Worm (Caenorhabditis elegans) whole organism, L3 larva: ENCODE measurements around the gene Y49F6B.14.

Source experiments
- R02D3.7 ChIP-seq: fragments of 150-350 bp; optimal IDR thresholded peaks from 2 replicates; lab custom pipeline; 2014; ENCODE audit warnings: missing biosample characterization, missing genetic modification characterization
- ZK546.5 ChIP-seq: sonication (generic microtip); optimal IDR thresholded peaks from 2 replicates; lab custom pipeline; 2017; ENCODE audit warnings: missing biosample characterization, missing genetic modification characterization
- aly-2 ChIP-seq: fragments of 150-350 bp; optimal IDR thresholded peaks from 2 replicates; lab custom pipeline; 2014; ENCODE audit warnings: missing biosample characterization, missing genetic modification characterization
- ama-1 ChIP-seq: fragments of 150-350 bp; optimal IDR thresholded peaks from 2 replicates; lab custom pipeline; 2018
- ceh-16 ChIP-seq: sonication (generic microtip); optimal IDR thresholded peaks from 2 replicates; lab custom pipeline; 2017; ENCODE audit warnings: missing biosample characterization, missing genetic modification characterization
- ceh-28 ChIP-seq: fragments of 150-350 bp; optimal IDR thresholded peaks from 2 replicates; lab custom pipeline; 2014; ENCODE audit warnings: missing biosample characterization, missing genetic modification reagents, missing genetic modification characterization
- ceh-82 ChIP-seq: fragments of 150-350 bp; optimal IDR thresholded peaks from 2 replicates; lab custom pipeline; 2014; ENCODE audit warnings: missing biosample characterization, missing genetic modification characterization
- ceh-9 ChIP-seq: sonication (generic microtip); optimal IDR thresholded peaks from 2 replicates; lab custom pipeline; 2018; ENCODE audit warnings: missing biosample characterization, missing genetic modification characterization
- daf-12 ChIP-seq: fragments of 150-350 bp; optimal IDR thresholded peaks from 2 replicates; lab custom pipeline; 2014; ENCODE audit warnings: missing biosample characterization, missing genetic modification reagents, missing genetic modification characterization
- egl-27 ChIP-seq: sonication (generic microtip); optimal IDR thresholded peaks from 4 replicates; lab custom pipeline; 2017; ENCODE audit warnings: missing biosample characterization, missing genetic modification reagents, missing genetic modification characterization
- egl-5 ChIP-seq: fragments of 150-350 bp; optimal IDR thresholded peaks from 2 replicates; lab custom pipeline; 2017; ENCODE audit warnings: missing biosample characterization, missing genetic modification reagents, missing genetic modification characterization, inconsistent platforms
- elt-1 ChIP-seq: fragments of 150-350 bp; optimal IDR thresholded peaks from 2 replicates; lab custom pipeline; 2014; ENCODE audit warnings: missing biosample characterization, missing genetic modification characterization
- elt-2 ChIP-seq: sonication (generic microtip); optimal IDR thresholded peaks from 2 replicates; lab custom pipeline; 2016; ENCODE audit warnings: missing genetic modification reagents, mild to moderate bottlenecking, missing genetic modification characterization, missing compliant biosample characterization
- elt-3 ChIP-seq, 3 experiments: fragments of 150-350 bp in 1 of 3; sonication (generic microtip) in 2 of 3; optimal IDR thresholded peaks; 2 replicates in 2 of 3; 4 replicates in 1 of 3; lab custom pipeline; 2014 to 2017; ENCODE audit warnings: missing biosample characterization in 3 of 3, missing genetic modification characterization in 3 of 3
- eor-1 ChIP-seq, 2 experiments: fragments of 150-350 bp; optimal IDR thresholded peaks; 2 replicates each; lab custom pipeline; 2014 to 2018; ENCODE audit warnings: missing biosample characterization in 2 of 2, missing genetic modification characterization in 2 of 2
- fkh-10 ChIP-seq: sonication (generic microtip); optimal IDR thresholded peaks from 2 replicates; lab custom pipeline; 2017; ENCODE audit warnings: missing biosample characterization, missing genetic modification reagents, missing genetic modification characterization
- fkh-2 ChIP-seq: fragments of 150-350 bp; optimal IDR thresholded peaks from 2 replicates; lab custom pipeline; 2014; ENCODE audit warnings: missing biosample characterization, missing genetic modification reagents, missing genetic modification characterization
- fos-1 ChIP-seq: fragments of 150-350 bp; optimal IDR thresholded peaks from 2 replicates; lab custom pipeline; 2014; ENCODE audit warnings: missing biosample characterization, missing genetic modification characterization
- hmg-11 ChIP-seq: sonication (generic microtip); optimal IDR thresholded peaks from 2 replicates; lab custom pipeline; 2016; ENCODE audit warnings: missing genetic modification characterization, missing compliant biosample characterization
- jun-1 ChIP-seq: fragments of 150-350 bp; optimal IDR thresholded peaks from 2 replicates; lab custom pipeline; 2014; ENCODE audit warnings: missing biosample characterization, missing genetic modification reagents, missing genetic modification characterization
- lin-15B ChIP-seq: fragments of 150-350 bp; optimal IDR thresholded peaks from 2 replicates; lab custom pipeline; 2014; ENCODE audit warnings: missing biosample characterization, missing genetic modification characterization
- lsy-12 ChIP-seq: sonication (generic microtip); optimal IDR thresholded peaks from 2 replicates; lab custom pipeline; 2016; ENCODE audit warnings: mild to moderate bottlenecking, missing genetic modification characterization, missing compliant biosample characterization
- mdl-1 ChIP-seq: fragments of 150-350 bp; optimal IDR thresholded peaks from 2 replicates; lab custom pipeline; 2014; ENCODE audit warnings: missing biosample characterization, missing genetic modification characterization
- mml-1 ChIP-seq: fragments of 150-350 bp; sonication (generic microtip); optimal IDR thresholded peaks from 3 replicates; lab custom pipeline; 2014; ENCODE audit warnings: missing biosample characterization, missing genetic modification characterization
- nfya-1 ChIP-seq: sonication (generic microtip); optimal IDR thresholded peaks from 2 replicates; lab custom pipeline; 2017; ENCODE audit warnings: missing genetic modification characterization, mild to moderate bottlenecking, missing compliant biosample characterization, antibody characterized with exemption, moderate library complexity; ENCODE audit not compliant: insufficient read depth
- nhr-11 ChIP-seq: fragments of 150-350 bp; optimal IDR thresholded peaks from 2 replicates; lab custom pipeline; 2014; ENCODE audit warnings: missing biosample characterization, missing genetic modification characterization
- nhr-12 ChIP-seq: fragments of 150-350 bp; optimal IDR thresholded peaks from 2 replicates; lab custom pipeline; 2014; ENCODE audit warnings: missing biosample characterization, missing genetic modification characterization
- nhr-23 ChIP-seq: fragments of 150-350 bp; optimal IDR thresholded peaks from 2 replicates; lab custom pipeline; 2014; ENCODE audit warnings: missing biosample characterization, missing genetic modification reagents, missing genetic modification characterization
- nhr-237 ChIP-seq: fragments of 150-350 bp; optimal IDR thresholded peaks from 2 replicates; lab custom pipeline; 2014; ENCODE audit warnings: missing biosample characterization, missing genetic modification characterization
- nhr-25 ChIP-seq: sonication (generic microtip); optimal IDR thresholded peaks from 2 replicates; lab custom pipeline; 2017; ENCODE audit warnings: missing biosample characterization, missing genetic modification characterization
- nhr-28 ChIP-seq: fragments of 150-350 bp; optimal IDR thresholded peaks from 2 replicates; lab custom pipeline; 2014; ENCODE audit warnings: missing biosample characterization, missing genetic modification characterization
- nhr-43 ChIP-seq: sonication (generic microtip); optimal IDR thresholded peaks from 2 replicates; lab custom pipeline; 2016; ENCODE audit warnings: mild to moderate bottlenecking, missing genetic modification characterization, missing compliant biosample characterization; ENCODE audit not compliant: poor library complexity, severe bottlenecking
- nhr-67 ChIP-seq: fragments of 150-350 bp; optimal IDR thresholded peaks from 2 replicates; lab custom pipeline; 2014; ENCODE audit warnings: missing biosample characterization, missing genetic modification characterization
- nhr-76 ChIP-seq: fragments of 150-350 bp; sonication (generic microtip); optimal IDR thresholded peaks from 5 replicates; lab custom pipeline; 2014; ENCODE audit warnings: missing biosample characterization, missing genetic modification characterization
- nhr-77 ChIP-seq: fragments of 150-350 bp; optimal IDR thresholded peaks from 2 replicates; lab custom pipeline; 2014; ENCODE audit warnings: missing biosample characterization, missing genetic modification characterization
- pha-4 ChIP-seq: fragments of 150-350 bp; optimal IDR thresholded peaks from 2 replicates; lab custom pipeline; 2014; ENCODE audit warnings: missing biosample characterization, missing genetic modification reagents, missing genetic modification characterization
- pqm-1 ChIP-seq: fragments of 150-350 bp; optimal IDR thresholded peaks from 2 replicates; lab custom pipeline; 2017; ENCODE audit warnings: missing biosample characterization, missing genetic modification characterization, inconsistent platforms
- sea-2 ChIP-seq: fragments of 150-350 bp; sonication (generic microtip); optimal IDR thresholded peaks from 4 replicates; lab custom pipeline; 2014; ENCODE audit warnings: missing biosample characterization, missing genetic modification reagents, missing genetic modification characterization
- skn-1 ChIP-seq: fragments of 150-350 bp; optimal IDR thresholded peaks from 2 replicates; lab custom pipeline; 2014; ENCODE audit warnings: missing biosample characterization, missing genetic modification characterization
- snpc-4 ChIP-seq: fragments of 150-350 bp; optimal IDR thresholded peaks from 2 replicates; lab custom pipeline; 2014; ENCODE audit warnings: missing biosample characterization, missing genetic modification characterization
- tbx-2 ChIP-seq: sonication (generic microtip); optimal IDR thresholded peaks from 2 replicates; lab custom pipeline; 2016; ENCODE audit warnings: mild to moderate bottlenecking, missing genetic modification characterization, missing compliant biosample characterization
- unc-39 ChIP-seq: sonication (generic microtip); optimal IDR thresholded peaks from 4 replicates; lab custom pipeline; 2017; ENCODE audit warnings: missing biosample characterization, missing genetic modification characterization
- unc-62 ChIP-seq: fragments of 150-350 bp; sonication (generic microtip); optimal IDR thresholded peaks from 4 replicates; lab custom pipeline; 2014; ENCODE audit warnings: missing biosample characterization, missing genetic modification reagents, missing genetic modification characterization
- zag-1 ChIP-seq: fragments of 150-350 bp; optimal IDR thresholded peaks from 2 replicates; lab custom pipeline; 2014; ENCODE audit warnings: missing biosample characterization, missing genetic modification characterization
- ztf-11 ChIP-seq: fragments of 150-350 bp; optimal IDR thresholded peaks from 2 replicates; lab custom pipeline; 2014; ENCODE audit warnings: missing biosample characterization, missing genetic modification characterization
- ztf-4 ChIP-seq: fragments of 150-350 bp; optimal IDR thresholded peaks from 2 replicates; lab custom pipeline; 2014; ENCODE audit warnings: missing biosample characterization, missing genetic modification characterization

The Y49F6B.14 gene

ce11 chrII:3556584-3556983 is 41.3 kb upstream of the Y49F6B.14 start:
- no peak for TF ChIP-seq ceh-9
- TF ChIP-seq nhr-67 (tag; lab: Kevin White, UChicago) = no peak
- no peak for TF ChIP-seq lsy-12 (tag; lab: Kevin White, UChicago)
- TF ChIP-seq nhr-28 (tag; lab: Kevin White, UChicago) = no peak
- TF ChIP-seq hmg-11 (tag; lab: Kevin White, UChicago) = no peak

DNA sequence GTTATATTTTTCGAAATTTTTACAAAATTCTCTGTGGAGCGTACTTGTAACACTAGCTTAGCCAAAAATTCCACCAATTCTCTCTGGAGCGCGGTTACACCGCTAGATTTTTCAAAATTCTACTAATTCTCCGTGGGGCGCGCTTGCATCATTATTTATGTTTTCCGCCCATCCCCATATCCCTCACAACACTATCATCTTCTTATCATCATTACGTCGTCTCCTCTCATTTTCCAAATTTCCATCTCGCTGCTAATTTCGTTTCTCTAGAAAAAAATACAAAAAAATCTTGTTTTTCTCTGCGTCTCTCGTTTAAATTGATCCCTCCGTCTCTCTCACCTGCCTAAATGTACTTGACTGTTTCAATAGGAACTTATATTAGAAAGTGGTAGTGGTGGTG is 40.0 kb upstream of the Y49F6B.14 start:
- no peak for TF ChIP-seq nhr-67 (tag; lab: Kevin White, UChicago)
- TF ChIP-seq nhr-237 (tag; lab: Kevin White, UChicago) = no peak
- TF ChIP-seq ztf-11 (tag; lab: Kevin White, UChicago) = no peak
- no peak for TF ChIP-seq daf-12 (tag; lab: Kevin White, UChicago)
- TF ChIP-seq fkh-10 (GFP tag; lab: Kevin White, UChicago) = no peak
- TF ChIP-seq nhr-43 (tag; lab: Kevin White, UChicago) = peak; percentile 12

DNA sequence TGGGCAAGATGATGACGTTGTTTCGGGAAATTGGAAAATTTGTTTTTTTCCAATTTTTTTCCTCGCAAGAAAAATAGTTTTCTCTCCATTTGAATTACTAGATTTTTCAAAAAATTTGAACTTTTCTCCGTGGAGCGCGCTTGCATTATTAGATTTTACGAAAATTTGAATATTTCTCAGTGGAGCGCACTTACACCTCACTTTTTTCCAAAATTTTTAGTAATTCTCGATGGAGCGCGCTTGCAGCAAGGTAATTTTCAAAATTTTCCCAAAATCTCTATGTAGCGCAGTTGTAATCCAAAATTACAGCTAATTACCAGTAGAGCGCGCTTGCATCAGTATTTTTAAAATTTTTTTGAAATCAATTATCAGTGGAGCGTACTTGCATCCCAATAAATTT is 39.4 kb upstream of the Y49F6B.14 start:
- TF ChIP-seq ama-1 (lab: Kevin White, UChicago) = no peak
- no peak for TF ChIP-seq ZK546.5 (tag; lab: Kevin White, UChicago)
- TF ChIP-seq nhr-77 = no peak
- TF ChIP-seq ztf-4 (tag; lab: Kevin White, UChicago) = no peak
- no peak for TF ChIP-seq nhr-43 (tag; lab: Kevin White, UChicago)
- no peak for TF ChIP-seq sea-2 (GFP tag; lab: Kevin White, UChicago)
- TF ChIP-seq nfya-1 (tag; lab: Kevin White, UChicago) = no peak

DNA sequence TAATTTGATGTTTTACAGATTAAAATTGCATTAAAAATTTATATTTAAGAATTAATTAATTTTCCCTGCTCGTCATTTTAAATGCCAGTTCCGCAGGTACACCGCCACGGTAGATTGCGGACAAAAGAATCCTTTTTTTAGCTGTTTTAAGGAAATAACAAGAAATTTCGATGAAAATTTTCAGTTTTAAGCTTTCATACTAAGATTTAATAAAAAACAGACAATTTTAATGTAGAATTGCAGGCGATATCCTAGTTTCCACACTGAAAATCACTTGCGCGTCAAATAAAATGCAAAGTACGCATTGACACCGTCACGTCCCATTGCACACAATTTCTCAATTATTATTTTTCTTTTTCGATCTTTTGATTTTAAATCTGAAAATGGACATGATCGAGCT is 38.2 kb upstream of the Y49F6B.14 start, which contains the start of gene dnc-3:
dnc-3 (plus strand) TSS at position 272 of the 400 bp plus-strand sequence.
- no peak for TF ChIP-seq fkh-2 (tag; lab: Kevin White, UChicago)
- no peak for TF ChIP-seq ceh-9
- TF ChIP-seq egl-27 (tag; lab: Kevin White, UChicago) = no peak
- peak; percentile 53 for TF ChIP-seq tbx-2 (tag; lab: Kevin White, UChicago)
- TF ChIP-seq ceh-28 = peak; percentile 29
- no peak for TF ChIP-seq nhr-11
- peak; percentile 5 for TF ChIP-seq snpc-4
- no peak for TF ChIP-seq ceh-16
- peak; percentile 28 for TF ChIP-seq elt-2 (tag; lab: Kevin White, UChicago)
- no peak for TF ChIP-seq mdl-1
- no peak for TF ChIP-seq aly-2 (tag; lab: Kevin White, UChicago)
- no peak for TF ChIP-seq daf-12 (tag; lab: Kevin White, UChicago)
- TF ChIP-seq elt-1 (tag; lab: Kevin White, UChicago) = no peak
- TF ChIP-seq jun-1 = no peak
- no peak for TF ChIP-seq pha-4 (tag; lab: Kevin White, UChicago)
- TF ChIP-seq fos-1 (tag; lab: Kevin White, UChicago) = no peak
- TF ChIP-seq ama-1 (lab: Kevin White, UChicago) = no peak
- TF ChIP-seq nhr-77 = no peak
- TF ChIP-seq nhr-23 = peak; percentile 21
- TF ChIP-seq mml-1 (tag; lab: Kevin White, UChicago) = no peak
- no peak for TF ChIP-seq ceh-82
- peak; percentile 51 for TF ChIP-seq nfya-1 (tag; lab: Kevin White, UChicago)
- TF ChIP-seq ztf-11 (tag; lab: Kevin White, UChicago) = no peak
- no peak for TF ChIP-seq eor-1 (tag; optimal IDR thresholded peaks at IDR 0.05; lab: Kevin White, UChicago)
- no peak for TF ChIP-seq ZK546.5 (tag; lab: Kevin White, UChicago)
- no peak for TF ChIP-seq skn-1 (tag; lab: Kevin White, UChicago)
- no peak for TF ChIP-seq nhr-237 (tag; lab: Kevin White, UChicago)
- no peak for TF ChIP-seq egl-5
- TF ChIP-seq sea-2 (GFP tag; lab: Kevin White, UChicago) = no peak
- no peak for TF ChIP-seq pqm-1 (tag; lab: Kevin White, UChicago)
- TF ChIP-seq zag-1 (tag; lab: Kevin White, UChicago) = no peak
- TF ChIP-seq nhr-12 (tag; lab: Kevin White, UChicago) = no peak
- TF ChIP-seq lsy-12 (tag; lab: Kevin White, UChicago) = no peak
- TF ChIP-seq ztf-4 (tag; lab: Kevin White, UChicago) = no peak
- no peak for TF ChIP-seq R02D3.7
- no peak for TF ChIP-seq unc-62
- TF ChIP-seq nhr-76 = no peak
- no peak for TF ChIP-seq nhr-28 (tag; lab: Kevin White, UChicago)
- no peak for TF ChIP-seq elt-3 (tag; optimal IDR thresholded peaks at IDR 0.05; lab: Kevin White, UChicago)
- no peak for TF ChIP-seq nhr-25 (tag; lab: Kevin White, UChicago)
- TF ChIP-seq nhr-67 (tag; lab: Kevin White, UChicago) = no peak
- no peak for TF ChIP-seq unc-39 (tag; lab: Kevin White, UChicago)
- TF ChIP-seq hmg-11 (tag; lab: Kevin White, UChicago) = no peak
- no peak for TF ChIP-seq fkh-10 (GFP tag; lab: Kevin White, UChicago)
- TF ChIP-seq lin-15B = peak; percentile 59
